Fruit fly (Drosophila melanogaster): Measurements from ENCODE around the gene CG13078.

Gene CG13078

dm6 chr2L:19567305-19567898, 3.7 kb downstream of the CG13078 start:
- TF ChIP-seq Rel (GFP tag; optimal IDR thresholded peaks at IDR 0.05): no peak
- peak; percentile 86 for TF ChIP-seq Rel (tag; optimal IDR thresholded peaks at IDR 0.05)
- no peak for TF ChIP-seq usp (GFP tag; optimal IDR thresholded peaks at IDR 0.05)

dm6 chr2L:19570806-19571254, 7.1 kb downstream of the CG13078 start:
- TF ChIP-seq Rel (GFP tag; optimal IDR thresholded peaks at IDR 0.05) (no peak), Rel (tag; optimal IDR thresholded peaks at IDR 0.05) (peak; percentile 4), CrebA (GFP tag; optimal IDR thresholded peaks at IDR 0.05; ENCODE audit: borderline replicate concordance) (no peak), Dfd (GFP tag; optimal IDR thresholded peaks at IDR 0.05) (no peak), pan (optimal IDR thresholded peaks at IDR 0.05) (no peak), Sp1 (GFP tag; optimal IDR thresholded peaks at IDR 0.05) (peak; percentile 15), Vsx2 (GFP tag; optimal IDR thresholded peaks at IDR 0.05; ENCODE audit: partially characterized antibody) (no peak), foxo (GFP tag; optimal IDR thresholded peaks at IDR 0.05) (peak in 1 of 2 experiments; percentile 62), brk (GFP tag; optimal IDR thresholded peaks at IDR 0.05) (peak; percentile 41), Jra (GFP tag; optimal IDR thresholded peaks at IDR 0.05) (no peak), usp (GFP tag; optimal IDR thresholded peaks at IDR 0.05) (no peak), Myc (optimal IDR thresholded peaks at IDR 0.05) (no peak), GATAd (GFP tag; optimal IDR thresholded peaks at IDR 0.05) (no peak), sage (GFP tag; optimal IDR thresholded peaks at IDR 0.05) (no peak), woc (GFP tag; optimal IDR thresholded peaks at IDR 0.05) (peak; percentile 51), h (GFP tag; optimal IDR thresholded peaks at IDR 0.05) (peak; percentile 64), OdsH (GFP tag; optimal IDR thresholded peaks at IDR 0.05) (peak; percentile 39), Hr78 (GFP tag; optimal IDR thresholded peaks at IDR 0.05) (no peak), sv (GFP tag; optimal IDR thresholded peaks at IDR 0.05) (no peak), HLH106 (tag; optimal IDR thresholded peaks at IDR 0.05) (peak; percentile 37), Abd-B (GFP tag; optimal IDR thresholded peaks at IDR 0.05) (no peak), Dif (GFP tag; optimal IDR thresholded peaks at IDR 0.05; ENCODE audit: partially characterized antibody) (no peak), ey (GFP tag; optimal IDR thresholded peaks at IDR 0.05) (peak; percentile 57), psq (GFP tag; optimal IDR thresholded peaks at IDR 0.05) (no peak), Hnf4 (GFP tag; optimal IDR thresholded peaks at IDR 0.05) (peak; percentile 1), dmrt93B (GFP tag; optimal IDR thresholded peaks at IDR 0.05) (no peak), tai (GFP tag; optimal IDR thresholded peaks at IDR 0.05) (no peak), Hr83 (GFP tag; optimal IDR thresholded peaks at IDR 0.05; ENCODE audit: poor library complexity, severe bottlenecking) (no peak), CG9705 (GFP tag; optimal IDR thresholded peaks at IDR 0.05) (no peak), lola (GFP tag; optimal IDR thresholded peaks at IDR 0.05) (no peak), jim (GFP tag; optimal IDR thresholded peaks at IDR 0.05) (no peak), dl (GFP tag; optimal IDR thresholded peaks at IDR 0.05; ENCODE audit: insufficient read depth in 1 of 2, partially characterized antibody in 2 of 2) (peak in 1 of 2 experiments; percentile 1), N (GFP tag; optimal IDR thresholded peaks at IDR 0.05) (no peak), CG32264 (GFP tag; optimal IDR thresholded peaks at IDR 0.05) (no peak), fru (GFP tag; optimal IDR thresholded peaks at IDR 0.05) (peak; percentile 55), rgr (GFP tag; optimal IDR thresholded peaks at IDR 0.05) (peak; percentile 57), br (GFP tag; optimal IDR thresholded peaks at IDR 0.05) (peak; percentile 46), Mio (GFP tag; optimal IDR thresholded peaks at IDR 0.05) (no peak), dsf (GFP tag; optimal IDR thresholded peaks at IDR 0.05; ENCODE audit: borderline replicate concordance) (no peak)
